Worm (Caenorhabditis elegans) whole organism, L4 larva: ENCODE results near the gene npp-18.
A peak's percentile ranks its signal among the peaks of the same experiment; 100 is the strongest.

Source experiments
- D1046.2 ChIP-seq: fragments of 200-800 bp; sonication (Bioruptor generic); IDR thresholded peaks from 2 replicates; pipeline ENCODE4 v1.3.6; 2022; ENCODE audit warnings: missing genetic modification characterization, missing compliant biosample characterization
- F26F4.8 ChIP-seq: fragments of 200-800 bp; sonication (Bioruptor generic); conservative IDR thresholded peaks from 2 replicates; pipeline ENCODE4 v1.3.6; 2022; ENCODE audit warnings: missing genetic modification characterization, missing compliant biosample characterization
- F44E2.7 ChIP-seq: fragments of 200-800 bp; sonication (Bioruptor generic); IDR thresholded peaks from 2 replicates; pipeline ENCODE4 v2.1.2; 2022; ENCODE audit warnings: missing genetic modification characterization, missing compliant biosample characterization
- R02D3.7 ChIP-seq: fragments of 150-350 bp; sonication (generic microtip); optimal IDR thresholded peaks from 3 replicates; lab custom pipeline; 2014; ENCODE audit warnings: missing biosample characterization, missing genetic modification characterization
- T26A8.4 ChIP-seq: fragments of 200-800 bp; sonication (Bioruptor generic); IDR thresholded peaks from 2 replicates; pipeline ENCODE4 v1.3.6; 2022; ENCODE audit warnings: missing genetic modification characterization, missing compliant biosample characterization
- Y5F2A.4 ChIP-seq: fragments of 200-800 bp; sonication (Bioruptor generic); optimal IDR thresholded peaks from 2 replicates; lab custom pipeline; 2018; ENCODE audit warnings: mild to moderate bottlenecking, missing genetic modification characterization, missing compliant biosample characterization
- ZK337.2 ChIP-seq: fragments of 200-800 bp; sonication (Bioruptor generic); IDR thresholded peaks from 2 replicates; pipeline ENCODE4 v1.3.6; 2022; ENCODE audit warnings: missing genetic modification reagents, missing genetic modification characterization, missing compliant biosample characterization
- aha-1 ChIP-seq: fragments of 150-350 bp; peaks from one replicate; lab custom pipeline; 2014; ENCODE audit warnings: missing biosample characterization, missing genetic modification characterization
- ceh-44 ChIP-seq: fragments of 200-800 bp; sonication (Bioruptor generic); IDR thresholded peaks from 2 replicates; pipeline ENCODE4 v1.3.6; 2022; ENCODE audit warnings: missing genetic modification reagents, missing genetic modification characterization, missing compliant biosample characterization
- cey-2 ChIP-seq: sonication (generic microtip); optimal IDR thresholded peaks from 3 replicates; lab custom pipeline; 2017; ENCODE audit warnings: missing genetic modification characterization, mild to moderate bottlenecking, missing compliant biosample characterization, antibody characterized with exemption, borderline replicate concordance; ENCODE audit not compliant: insufficient read depth
- ctbp-1 ChIP-seq: fragments of 200-800 bp; sonication (Bioruptor generic); IDR thresholded peaks from 2 replicates; pipeline ENCODE4 v1.3.6; 2022; ENCODE audit warnings: missing genetic modification reagents, missing genetic modification characterization, missing compliant biosample characterization
- daf-16 ChIP-seq, 3 experiments: sonication (generic microtip); optimal IDR thresholded peaks; 2 replicates each; lab custom pipeline; 2016 to 2017; ENCODE audit warnings: missing genetic modification characterization in 3 of 3, missing genetic modification reagents in 3 of 3, mild to moderate bottlenecking in 2 of 3, missing compliant biosample characterization in 2 of 3, missing biosample characterization in 1 of 3, moderate library complexity in 1 of 3
- daf-19 ChIP-seq: fragments of 200-800 bp; sonication (Bioruptor generic); conservative IDR thresholded peaks from 2 replicates; pipeline ENCODE4 v1.3.6; 2022; ENCODE audit warnings: missing genetic modification characterization, missing compliant biosample characterization
- duxl-1 ChIP-seq: sonication (generic microtip); optimal IDR thresholded peaks from 2 replicates; lab custom pipeline; 2016; ENCODE audit warnings: mild to moderate bottlenecking, missing genetic modification characterization, moderate library complexity, missing compliant biosample characterization; ENCODE audit not compliant: poor library complexity
- dve-1 ChIP-seq: sonication (generic microtip); optimal IDR thresholded peaks from 2 replicates; lab custom pipeline; 2017; ENCODE audit warnings: antibody characterized with exemption, mild to moderate bottlenecking, missing genetic modification characterization, missing compliant biosample characterization; ENCODE audit not compliant: insufficient read depth
- egl-43 ChIP-seq: fragments of 200-800 bp; sonication (Bioruptor generic); IDR thresholded peaks from 2 replicates; pipeline ENCODE4 v1.3.6; 2022; ENCODE audit warnings: missing genetic modification reagents, missing genetic modification characterization, missing compliant biosample characterization
- gei-8 ChIP-seq: fragments of 200-800 bp; sonication (Bioruptor generic); optimal IDR thresholded peaks from 2 replicates; lab custom pipeline; 2018; ENCODE audit warnings: mild to moderate bottlenecking, missing genetic modification characterization, missing compliant biosample characterization
- hif-1 ChIP-seq, 2 experiments: sonication (generic microtip); optimal IDR thresholded peaks; 2 replicates each; lab custom pipeline; 2016 to 2017; ENCODE audit warnings: missing compliant biosample characterization in 2 of 2, missing genetic modification characterization in 2 of 2, missing genetic modification reagents in 2 of 2, missing genotype in 2 of 2, mild to moderate bottlenecking in 1 of 2
- hlh-11 ChIP-seq: fragments of 200-800 bp; sonication (Bioruptor generic); optimal IDR thresholded peaks from 2 replicates; lab custom pipeline; 2018; ENCODE audit warnings: mild to moderate bottlenecking, missing genetic modification characterization, missing compliant biosample characterization
- hlh-30 ChIP-seq: sonication (generic microtip); optimal IDR thresholded peaks from 2 replicates; lab custom pipeline; 2017; ENCODE audit warnings: antibody characterized with exemption, mild to moderate bottlenecking, missing genetic modification characterization, missing compliant biosample characterization; ENCODE audit not compliant: insufficient read depth
- lin-1 ChIP-seq: fragments of 200-800 bp; sonication (Bioruptor generic); IDR thresholded peaks from 2 replicates; pipeline ENCODE4 v1.3.6; 2022; ENCODE audit warnings: missing genetic modification reagents, missing genetic modification characterization, missing compliant biosample characterization
- lin-13 ChIP-seq: fragments of 150-350 bp; optimal IDR thresholded peaks from 2 replicates; lab custom pipeline; 2014; ENCODE audit warnings: missing biosample characterization, missing genetic modification reagents, missing genetic modification characterization
- lin-15B ChIP-seq: fragments of 150-350 bp; sonication (generic microtip); optimal IDR thresholded peaks from 3 replicates; lab custom pipeline; 2014; ENCODE audit warnings: missing biosample characterization, missing genetic modification characterization
- lin-29 ChIP-seq: fragments of 200-800 bp; sonication (Bioruptor generic); IDR thresholded peaks from 2 replicates; pipeline ENCODE4 v1.3.6; 2022; ENCODE audit warnings: missing genetic modification reagents, missing genetic modification characterization, missing compliant biosample characterization
- madf-9 ChIP-seq: fragments of 200-800 bp; sonication (Bioruptor generic); conservative IDR thresholded peaks from 2 replicates; pipeline ENCODE4 v1.3.6; 2022; ENCODE audit warnings: missing genetic modification reagents, missing genetic modification characterization, missing compliant biosample characterization
- mep-1 ChIP-seq: fragments of 150-350 bp; sonication (generic microtip); optimal IDR thresholded peaks from 3 replicates; lab custom pipeline; 2014; ENCODE audit warnings: missing biosample characterization, missing genetic modification characterization
- mes-2 ChIP-seq: sonication (generic microtip); optimal IDR thresholded peaks from 2 replicates; lab custom pipeline; 2016; ENCODE audit warnings: missing genotype, mild to moderate bottlenecking, missing genetic modification characterization, missing compliant biosample characterization; ENCODE audit not compliant: poor library complexity, severe bottlenecking
- nhr-10 ChIP-seq: fragments of 150-350 bp; optimal IDR thresholded peaks from 2 replicates; lab custom pipeline; 2014; ENCODE audit warnings: missing biosample characterization, missing genetic modification characterization
- nhr-237 ChIP-seq: sonication (generic microtip); optimal IDR thresholded peaks from 2 replicates; lab custom pipeline; 2017; ENCODE audit warnings: missing biosample characterization, missing genetic modification characterization
- nhr-25 ChIP-seq: sonication (generic microtip); optimal IDR thresholded peaks from 2 replicates; lab custom pipeline; 2017; ENCODE audit warnings: missing genetic modification characterization, mild to moderate bottlenecking, missing compliant biosample characterization, antibody characterized with exemption, moderate library complexity, borderline replicate concordance; ENCODE audit not compliant: insufficient read depth
- nhr-6 ChIP-seq: fragments of 150-350 bp; optimal IDR thresholded peaks from 2 replicates; lab custom pipeline; 2014; ENCODE audit warnings: missing biosample characterization, missing genetic modification characterization
- nhr-76 ChIP-seq: fragments of 150-350 bp; optimal IDR thresholded peaks from 2 replicates; lab custom pipeline; 2014; ENCODE audit warnings: missing biosample characterization, missing genetic modification characterization
- php-3 ChIP-seq: fragments of 200-800 bp; sonication (Bioruptor generic); IDR thresholded peaks from 2 replicates; pipeline ENCODE4 v1.3.6; 2022; ENCODE audit warnings: missing genetic modification reagents, missing genetic modification characterization, missing compliant biosample characterization
- pqm-1 ChIP-seq: sonication (generic microtip); optimal IDR thresholded peaks from 2 replicates; lab custom pipeline; 2017; ENCODE audit warnings: missing biosample characterization, missing genetic modification characterization
- sdz-12 ChIP-seq: fragments of 200-800 bp; sonication (Bioruptor generic); optimal IDR thresholded peaks from 2 replicates; lab custom pipeline; 2018; ENCODE audit warnings: mild to moderate bottlenecking, missing genetic modification characterization, missing compliant biosample characterization
- skn-1 ChIP-seq: fragments of 150-350 bp; optimal IDR thresholded peaks from 2 replicates; lab custom pipeline; 2014; ENCODE audit warnings: missing biosample characterization, missing genetic modification characterization
- snpc-1.2 ChIP-seq: fragments of 200-800 bp; sonication (Bioruptor generic); IDR thresholded peaks from 2 replicates; pipeline ENCODE4 v1.3.6; 2022; ENCODE audit warnings: missing genetic modification reagents, missing genetic modification characterization, missing compliant biosample characterization
- snpc-4 ChIP-seq: fragments of 150-350 bp; optimal IDR thresholded peaks from 2 replicates; lab custom pipeline; 2014; ENCODE audit warnings: missing biosample characterization, missing genetic modification characterization
- spr-1 ChIP-seq: sonication (generic microtip); optimal IDR thresholded peaks from 2 replicates; lab custom pipeline; 2016; ENCODE audit warnings: mild to moderate bottlenecking, missing genetic modification characterization, missing compliant biosample characterization
- spr-3 ChIP-seq: fragments of 200-800 bp; sonication (Bioruptor generic); optimal IDR thresholded peaks from 2 replicates; lab custom pipeline; 2018; ENCODE audit warnings: mild to moderate bottlenecking, missing genetic modification characterization, missing compliant biosample characterization
- tag-97 ChIP-seq: fragments of 200-800 bp; sonication (Bioruptor generic); IDR thresholded peaks from 2 replicates; pipeline ENCODE4 v1.3.6; 2022; ENCODE audit warnings: missing genetic modification characterization, missing compliant biosample characterization
- tra-1 ChIP-seq: fragments of 200-800 bp; sonication (Bioruptor generic); IDR thresholded peaks from 2 replicates; pipeline ENCODE4 v1.3.6; 2022; ENCODE audit warnings: missing genetic modification reagents, missing genetic modification characterization, missing compliant biosample characterization
- unc-130 ChIP-seq: sonication (generic microtip); optimal IDR thresholded peaks from 2 replicates; lab custom pipeline; 2016; ENCODE audit warnings: missing genetic modification reagents, missing genetic modification characterization, missing compliant biosample characterization
- unc-62 ChIP-seq, 3 experiments: fragments of 150-350 bp in 1 of 3; sonication (generic microtip); optimal IDR thresholded peaks in 2 of 3; peaks in 1 of 3; 1 replicate in 1 of 3; 2 replicates in 2 of 3; lab custom pipeline; 2014 to 2017; ENCODE audit warnings: missing biosample characterization in 3 of 3, missing genetic modification characterization in 3 of 3, missing genetic modification reagents in 3 of 3, missing genotype in 1 of 3
- vab-7 ChIP-seq: fragments of 200-800 bp; sonication (Bioruptor generic); IDR thresholded peaks from 2 replicates; pipeline ENCODE4 v1.3.6; 2022; ENCODE audit warnings: missing genetic modification reagents, missing genetic modification characterization, missing compliant biosample characterization
- zfp-2 ChIP-seq: sonication (generic microtip); optimal IDR thresholded peaks from 2 replicates; lab custom pipeline; 2016; ENCODE audit warnings: mild to moderate bottlenecking, missing genetic modification characterization, missing compliant biosample characterization
- zfp-3 ChIP-seq: fragments of 200-800 bp; sonication (Bioruptor generic); conservative IDR thresholded peaks from 2 replicates; pipeline ENCODE4 v1.3.6; 2022; ENCODE audit warnings: missing genetic modification reagents, missing genetic modification characterization, missing compliant biosample characterization
- zip-2 ChIP-seq: fragments of 150-350 bp; optimal IDR thresholded peaks from 2 replicates; lab custom pipeline; 2014; ENCODE audit warnings: missing biosample characterization, missing genetic modification characterization
- ztf-11 ChIP-seq: fragments of 150-350 bp; optimal IDR thresholded peaks from 2 replicates; lab custom pipeline; 2014; ENCODE audit warnings: missing biosample characterization, missing genetic modification characterization

Gene npp-18

ce11 chrIII:13268856-13269255, 27.8 kb upstream of the npp-18 start, which contains the start of gene cpf-2 (continued):
- TF ChIP-seq zip-2 (tag; lab: Kevin White, UChicago) = peak; percentile 6
- no peak for TF ChIP-seq snpc-1.2
- no peak for TF ChIP-seq spr-3
- no peak for TF ChIP-seq skn-1 (tag; lab: Kevin White, UChicago)
- no peak for TF ChIP-seq nhr-76
- no peak for TF ChIP-seq snpc-4 (tag; lab: Kevin White, UChicago)
- TF ChIP-seq F44E2.7 (GFP tag; lab: Robert Waterston, UW) = no peak
- no peak for TF ChIP-seq R02D3.7 (tag; lab: Kevin White, UChicago)
- TF ChIP-seq dve-1 (tag; lab: Kevin White, UChicago) = peak; percentile 49
- peak in 1 of 2 experiments; percentile 74 for TF ChIP-seq unc-62 (GFP tag; optimal IDR thresholded peaks at IDR 0.05 in 1 of 2; lab: Kevin White, UChicago)
- no peak for TF ChIP-seq unc-62 (tag; optimal IDR thresholded peaks at IDR 0.05; lab: Kevin White, UChicago)
- TF ChIP-seq nhr-10 (tag; lab: Kevin White, UChicago) = no peak
- TF ChIP-seq spr-1 (tag; lab: Kevin White, UChicago) = peak; percentile 65
- no peak for TF ChIP-seq nhr-237 (tag; lab: Kevin White, UChicago)
- peak; percentile 76 for TF ChIP-seq egl-43 (GFP tag; lab: Robert Waterston, UW)
- peak; percentile 61 for TF ChIP-seq nhr-6
- peak in 1 of 2 experiments; percentile 48 for TF ChIP-seq hif-1 (tag; optimal IDR thresholded peaks at IDR 0.05; lab: Kevin White, UChicago)
- TF ChIP-seq D1046.2 = no peak
- no peak for TF ChIP-seq ztf-11
- TF ChIP-seq F26F4.8 (GFP tag; lab: Robert Waterston, UW) = no peak
- peak; percentile 32 for TF ChIP-seq lin-13 (GFP tag; lab: Kevin White, UChicago)
- TF ChIP-seq nhr-25 (tag; lab: Kevin White, UChicago) = peak; percentile 72
- TF ChIP-seq sdz-12 (GFP tag; lab: Kevin White, UChicago) = no peak
- peak; percentile 73 for TF ChIP-seq mep-1 (tag; lab: Kevin White, UChicago)
- 0 out of 2 replicates have a peak, but pooled peaks have one; percentile 22 for TF ChIP-seq vab-7 (GFP tag; lab: Robert Waterston, UW)
- peak; percentile 73 for TF ChIP-seq duxl-1 (tag; lab: Kevin White, UChicago)
- peak; percentile 95 for TF ChIP-seq mes-2 (tag; lab: Kevin White, UChicago)
- no peak for TF ChIP-seq zfp-2 (tag; lab: Kevin White, UChicago)
- TF ChIP-seq daf-19 = no peak
- no peak for TF ChIP-seq php-3 (GFP tag; lab: Robert Waterston, UW)
- TF ChIP-seq cey-2 (tag; lab: Kevin White, UChicago) = no peak
- peak; percentile 57; the same call in 1 of the 2 replicates for TF ChIP-seq ctbp-1
- peak in 1 of 2 experiments; percentile 3 for TF ChIP-seq daf-16 (GFP tag; optimal IDR thresholded peaks at IDR 0.05; lab: Kevin White, UChicago)
- TF ChIP-seq daf-16 (tag; optimal IDR thresholded peaks at IDR 0.05; lab: Kevin White, UChicago) = peak; percentile 52
- peak; percentile 67 for TF ChIP-seq T26A8.4 (GFP tag; lab: Robert Waterston, UW)
- peak; percentile 99 for TF ChIP-seq aha-1
- no peak for TF ChIP-seq ceh-44 (GFP tag; lab: Robert Waterston, UW)
- no peak for TF ChIP-seq zfp-3 (GFP tag; lab: Robert Waterston, UW)
- TF ChIP-seq lin-29 (GFP tag; lab: Robert Waterston, UW) = no peak
- no peak for TF ChIP-seq lin-1 (GFP tag; lab: Robert Waterston, UW)
- peak; percentile 58 for TF ChIP-seq unc-130
- peak; percentile 54; the same call in 1 of the 2 replicates for TF ChIP-seq ZK337.2 (GFP tag; lab: Robert Waterston, UW)
- TF ChIP-seq gei-8 (GFP tag; lab: Kevin White, UChicago) = no peak
- no peak for TF ChIP-seq tag-97 (GFP tag; lab: Robert Waterston, UW)
- TF ChIP-seq madf-9 (GFP tag; lab: Robert Waterston, UW) = no peak
- no peak for TF ChIP-seq tra-1 (GFP tag; lab: Robert Waterston, UW)
- no peak for TF ChIP-seq lin-15B (tag; lab: Kevin White, UChicago)
- no peak for TF ChIP-seq Y5F2A.4 (GFP tag; lab: Kevin White, UChicago)
- no peak for TF ChIP-seq pqm-1 (tag; lab: Kevin White, UChicago)
- peak; percentile 45 for TF ChIP-seq hlh-30 (tag; lab: Kevin White, UChicago)
- peak; percentile 61 for TF ChIP-seq hlh-11 (tag; lab: Kevin White, UChicago)
